Worm (Caenorhabditis elegans): ENCODE data around the gene R03H10.2.
"Not testable (repeated sequence)": the region's sequence is repeated elsewhere in the genome, so short reads cannot be mapped to it uniquely, and the experiment has no call there.

The R03H10.2 gene

DNA sequence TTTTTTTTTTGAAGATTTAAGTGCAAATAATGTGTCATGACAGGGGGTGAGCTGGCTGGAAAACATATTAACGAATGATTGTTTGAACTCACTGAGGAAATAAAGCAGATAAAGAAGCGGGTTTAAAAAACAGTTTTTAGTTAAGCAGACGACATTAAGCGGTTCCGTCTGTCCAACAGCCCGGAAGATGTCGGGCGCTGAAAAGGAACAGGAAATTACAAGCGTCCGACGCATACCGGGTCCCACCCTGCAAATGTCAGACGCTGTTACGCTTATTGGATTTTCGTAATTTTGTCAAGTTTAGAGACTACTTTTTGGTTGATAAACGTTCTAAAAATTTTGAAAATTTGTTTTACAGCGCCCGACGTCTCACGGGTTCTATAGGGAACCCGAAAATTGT lies 4.0 kb downstream of the R03H10.2 start:
- TF ChIP-seq ets-7 (tag; optimal IDR thresholded peaks at IDR 0.05): no peak
- no peak for TF ChIP-seq tra-4 (tag; optimal IDR thresholded peaks at IDR 0.05)
- no peak for TF ChIP-seq hmbx-1 (tag; optimal IDR thresholded peaks at IDR 0.05)
- no peak for TF ChIP-seq B0310.2 (tag; optimal IDR thresholded peaks at IDR 0.05)
- TF ChIP-seq F13C5.2 (tag; optimal IDR thresholded peaks at IDR 0.05): no peak
- no peak for TF ChIP-seq aly-1 (tag; optimal IDR thresholded peaks at IDR 0.05)
- TF ChIP-seq pes-1 (GFP tag; IDR thresholded peaks at IDR 0.05): no peak
- TF ChIP-seq ceh-13 (GFP tag; optimal IDR thresholded peaks at IDR 0.05): no peak
- no peak for TF ChIP-seq tbx-37 (GFP tag; conservative IDR thresholded peaks at IDR 0.05)
- TF ChIP-seq sea-1 (GFP tag; conservative IDR thresholded peaks at IDR 0.05): no peak
- no peak for TF ChIP-seq hnd-1 (tag; optimal IDR thresholded peaks at IDR 0.05)
- no peak for TF ChIP-seq ama-1 (optimal IDR thresholded peaks at IDR 0.05)
- TF ChIP-seq hmg-4 (GFP tag; optimal IDR thresholded peaks at IDR 0.05): no peak
- TF ChIP-seq ceh-36 (tag; optimal IDR thresholded peaks at IDR 0.05): no peak
- no peak for TF ChIP-seq flt-1 (GFP tag; IDR thresholded peaks at IDR 0.05)
- no peak for TF ChIP-seq tbx-11 (GFP tag; IDR thresholded peaks at IDR 0.05)

ce11 chrII:4167833-4168232 lies 12.3 kb downstream of the R03H10.2 start:
- no peak for TF ChIP-seq pes-1 (GFP tag; IDR thresholded peaks at IDR 0.05)
- no peak for TF ChIP-seq tra-4 (tag; optimal IDR thresholded peaks at IDR 0.05)
- TF ChIP-seq F13C5.2 (tag; optimal IDR thresholded peaks at IDR 0.05): no peak
- no peak for TF ChIP-seq ets-7 (tag; optimal IDR thresholded peaks at IDR 0.05)
- no peak for TF ChIP-seq aly-1 (tag; optimal IDR thresholded peaks at IDR 0.05)
- TF ChIP-seq hmbx-1 (tag; optimal IDR thresholded peaks at IDR 0.05): no peak
- no peak for TF ChIP-seq flt-1 (GFP tag; IDR thresholded peaks at IDR 0.05)
- no peak for TF ChIP-seq B0310.2 (tag; optimal IDR thresholded peaks at IDR 0.05)
- no peak for TF ChIP-seq hmg-4 (GFP tag; optimal IDR thresholded peaks at IDR 0.05)
- TF ChIP-seq sea-1 (GFP tag; conservative IDR thresholded peaks at IDR 0.05): no peak
- no peak for TF ChIP-seq scrt-1 (GFP tag; IDR thresholded peaks at IDR 0.05)

ce11 chrII:4168404-4168803 lies 12.8 kb downstream of the R03H10.2 start, which contains the start of gene R03H10.4:
Gene R03H10.4 (minus strand): TSS chrII:4168504.
- not testable (repeated sequence) for TF ChIP-seq sea-1 (GFP tag; conservative IDR thresholded peaks at IDR 0.05); ceh-36 (tag; optimal IDR thresholded peaks at IDR 0.05); F13C5.2 (tag; optimal IDR thresholded peaks at IDR 0.05)

DNA sequence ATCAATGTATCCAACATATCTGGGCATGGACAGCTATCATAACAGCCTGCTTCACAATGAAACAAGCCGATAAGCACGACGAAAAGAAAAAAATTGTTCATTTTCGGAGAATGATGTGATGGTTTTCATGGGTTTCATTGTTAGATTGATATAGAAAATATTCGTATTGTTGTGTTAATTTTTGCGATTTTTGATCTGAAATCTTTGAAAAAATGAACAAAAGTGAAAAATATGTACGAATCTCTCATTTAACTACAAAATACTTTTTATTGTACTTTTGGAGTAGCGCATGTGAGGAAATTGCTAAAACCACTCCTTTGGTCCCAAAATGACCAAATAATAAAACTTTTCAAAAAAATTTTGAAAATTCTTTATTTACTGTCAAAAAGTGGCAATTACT lies 14.9 kb downstream of the R03H10.2 start, which contains the start of gene R03H10.5:
R03H10.5 (minus strand) TSS at position 101 of the 400 bp plus-strand sequence.
- TF ChIP-seq hmbx-1 (tag; optimal IDR thresholded peaks at IDR 0.05) (no peak), B0310.2 (tag; optimal IDR thresholded peaks at IDR 0.05) (no peak)

ce11 chrII:4173398-4173797 lies 17.8 kb downstream of the R03H10.2 start, which contains the start of gene R03H10.6:
Gene R03H10.6 (minus strand): TSS chrII:4173498.
- TF ChIP-seq hmg-4 (GFP tag; optimal IDR thresholded peaks at IDR 0.05): no peak
- no peak for TF ChIP-seq ets-7 (tag; optimal IDR thresholded peaks at IDR 0.05)
- no peak for TF ChIP-seq scrt-1 (GFP tag; IDR thresholded peaks at IDR 0.05)
- TF ChIP-seq tra-4 (tag; optimal IDR thresholded peaks at IDR 0.05): no peak
- TF ChIP-seq F13C5.2 (tag; optimal IDR thresholded peaks at IDR 0.05): no peak
- no peak for TF ChIP-seq ceh-36 (tag; optimal IDR thresholded peaks at IDR 0.05)
- TF ChIP-seq tbx-37 (GFP tag; conservative IDR thresholded peaks at IDR 0.05): no peak
- TF ChIP-seq pes-1 (GFP tag; IDR thresholded peaks at IDR 0.05): no peak
- TF ChIP-seq sea-1 (GFP tag; conservative IDR thresholded peaks at IDR 0.05): no peak
- TF ChIP-seq ama-1 (optimal IDR thresholded peaks at IDR 0.05): no peak
- no peak for TF ChIP-seq tbx-11 (GFP tag; IDR thresholded peaks at IDR 0.05)

- no peak for TF ChIP-seq tbx-37 (GFP tag; conservative IDR thresholded peaks at IDR 0.05)
- TF ChIP-seq F13C5.2 (tag; optimal IDR thresholded peaks at IDR 0.05): no peak
- TF ChIP-seq tra-4 (tag; optimal IDR thresholded peaks at IDR 0.05): no peak
- TF ChIP-seq B0310.2 (tag; optimal IDR thresholded peaks at IDR 0.05): no peak
- TF ChIP-seq flt-1 (GFP tag; IDR thresholded peaks at IDR 0.05): no peak
- TF ChIP-seq pes-1 (GFP tag; IDR thresholded peaks at IDR 0.05): no peak
- TF ChIP-seq hmg-4 (GFP tag; optimal IDR thresholded peaks at IDR 0.05): no peak
- TF ChIP-seq aly-1 (tag; optimal IDR thresholded peaks at IDR 0.05): no peak
- TF ChIP-seq ceh-36 (tag; optimal IDR thresholded peaks at IDR 0.05): no peak
- no peak for TF ChIP-seq hnd-1 (tag; optimal IDR thresholded peaks at IDR 0.05)
- TF ChIP-seq ceh-13 (GFP tag; optimal IDR thresholded peaks at IDR 0.05): no peak
- TF ChIP-seq tbx-11 (GFP tag; IDR thresholded peaks at IDR 0.05): no peak
Measured at ce11 chrII:4173842-4174241, 18.3 kb downstream of the R03H10.2 start.

DNA sequence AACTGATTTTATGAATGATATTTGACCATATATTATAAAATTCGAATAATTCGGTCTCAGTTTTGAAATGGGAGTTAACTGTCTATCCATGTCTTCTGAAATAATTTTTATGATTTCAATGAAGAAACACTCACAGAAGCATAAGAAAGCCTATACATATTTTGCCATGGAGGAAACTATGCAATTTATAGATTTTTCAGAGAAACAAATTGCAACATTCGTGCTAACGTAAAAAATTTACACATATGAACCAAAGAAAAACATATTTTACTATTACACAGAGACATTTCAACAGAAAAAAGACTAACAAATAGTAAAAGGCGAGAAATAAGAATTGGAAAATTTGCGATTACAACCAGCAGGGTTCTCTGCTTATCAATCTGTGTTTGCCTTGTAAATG lies 23.3 kb downstream of the R03H10.2 start, which contains the start of gene R03H10.7:
R03H10.7 (minus strand) TSS at position 101 of the 400 bp plus-strand sequence.
- TF ChIP-seq pes-1 (GFP tag; IDR thresholded peaks at IDR 0.05) (no peak), hmbx-1 (tag; optimal IDR thresholded peaks at IDR 0.05) (no peak), flt-1 (GFP tag; IDR thresholded peaks at IDR 0.05) (no peak), hnd-1 (tag; optimal IDR thresholded peaks at IDR 0.05) (no peak), ceh-36 (tag; optimal IDR thresholded peaks at IDR 0.05) (no peak), ets-7 (tag; optimal IDR thresholded peaks at IDR 0.05) (no peak), ama-1 (optimal IDR thresholded peaks at IDR 0.05) (no peak), B0310.2 (tag; optimal IDR thresholded peaks at IDR 0.05) (no peak), aly-1 (tag; optimal IDR thresholded peaks at IDR 0.05) (no peak), hmg-4 (GFP tag; optimal IDR thresholded peaks at IDR 0.05) (no peak), tra-4 (tag; optimal IDR thresholded peaks at IDR 0.05) (no peak), F13C5.2 (tag; optimal IDR thresholded peaks at IDR 0.05) (no peak), ceh-13 (GFP tag; optimal IDR thresholded peaks at IDR 0.05) (no peak), tbx-11 (GFP tag; IDR thresholded peaks at IDR 0.05) (no peak), sea-1 (GFP tag; conservative IDR thresholded peaks at IDR 0.05) (no peak), scrt-1 (GFP tag; IDR thresholded peaks at IDR 0.05) (no peak), tbx-37 (GFP tag; conservative IDR thresholded peaks at IDR 0.05) (no peak)

DNA sequence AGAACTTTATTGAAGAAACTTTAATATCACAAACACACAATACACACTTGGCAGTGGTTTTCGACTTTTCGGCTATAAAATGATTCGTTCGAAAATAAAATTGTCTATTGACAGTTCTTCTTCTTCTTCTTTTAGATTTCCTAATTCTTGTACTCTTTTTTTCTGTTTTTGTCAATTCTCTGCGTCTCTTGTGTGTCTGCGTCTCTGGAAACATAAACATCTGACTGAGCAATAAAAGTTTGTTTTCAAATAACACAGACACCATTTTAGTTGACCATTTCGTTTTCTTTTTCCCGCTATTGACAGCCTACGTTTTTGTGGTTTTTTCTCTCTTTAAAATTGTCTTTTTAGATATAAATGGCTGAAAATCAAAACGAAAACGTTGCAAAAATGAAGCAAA lies 24.3 kb downstream of the R03H10.2 start, which contains the start of gene R03H10.1:
R03H10.1 (plus strand) TSS at position 352 of the 400 bp plus-strand sequence.
- no peak for TF ChIP-seq tra-4 (tag; optimal IDR thresholded peaks at IDR 0.05)
- no peak for TF ChIP-seq hmg-4 (GFP tag; optimal IDR thresholded peaks at IDR 0.05)
- TF ChIP-seq tbx-11 (GFP tag; IDR thresholded peaks at IDR 0.05): no peak
- TF ChIP-seq tbx-37 (GFP tag; conservative IDR thresholded peaks at IDR 0.05): no peak
- no peak for TF ChIP-seq ceh-13 (GFP tag; optimal IDR thresholded peaks at IDR 0.05)
- TF ChIP-seq hmbx-1 (tag; optimal IDR thresholded peaks at IDR 0.05): no peak
- no peak for TF ChIP-seq pes-1 (GFP tag; IDR thresholded peaks at IDR 0.05)
- no peak for TF ChIP-seq ets-7 (tag; optimal IDR thresholded peaks at IDR 0.05)
- no peak for TF ChIP-seq B0310.2 (tag; optimal IDR thresholded peaks at IDR 0.05)
- no peak for TF ChIP-seq ceh-36 (tag; optimal IDR thresholded peaks at IDR 0.05)
- no peak for TF ChIP-seq ama-1 (optimal IDR thresholded peaks at IDR 0.05)
- no peak for TF ChIP-seq sea-1 (GFP tag; conservative IDR thresholded peaks at IDR 0.05)
- no peak for TF ChIP-seq scrt-1 (GFP tag; IDR thresholded peaks at IDR 0.05)
- no peak for TF ChIP-seq flt-1 (GFP tag; IDR thresholded peaks at IDR 0.05)
